Fruit fly (Drosophila melanogaster): ENCODE measurements around the gene CtsL4.

The CtsL4 gene

dm6 chr2L:10306518-10307260, 49.7 kb downstream of the CtsL4 start, which contains the start of the genes CG5390 and CG4968 (continued):
- TF ChIP-seq cad (GFP tag; optimal IDR thresholded peaks at IDR 0.05): no peak
- TF ChIP-seq HmgZ (tag; optimal IDR thresholded peaks at IDR 0.05): peak; percentile 68
- peak; percentile 70 for TF ChIP-seq CG10147 (GFP tag; optimal IDR thresholded peaks at IDR 0.05)
- no peak for TF ChIP-seq CG15073 (GFP tag; optimal IDR thresholded peaks at IDR 0.05)
- TF ChIP-seq CG10959 (GFP tag; IDR thresholded peaks at IDR 0.05): no peak

- TF ChIP-seq ash1 (GFP tag; optimal IDR thresholded peaks at IDR 0.05) (no peak), sens (GFP tag) (peak; percentile 42), BEAF-32 (GFP tag; optimal IDR thresholded peaks at IDR 0.05) (no peak), toy (GFP tag; IDR thresholded peaks at IDR 0.05) (no peak), pita (GFP tag; optimal IDR thresholded peaks at IDR 0.05) (no peak), Atf3 (GFP tag; optimal IDR thresholded peaks at IDR 0.05) (no peak)
Measured at dm6 chr2L:10305538-10306147, 50.8 kb downstream of the CtsL4 start.
